Fruit fly (Drosophila melanogaster) S2 (cell line): ENCODE data around the gene Ocrl.

ENCODE experiments used
- CG8478 ChIP-seq: fragments of >200 bp; optimal IDR thresholded peaks from 2 replicates; lab custom pipeline; 2018
- CTCF ChIP-seq, 2 experiments: fragments of >200 bp; optimal IDR thresholded peaks; 2 replicates each; lab custom pipeline; 2018

Ocrl gene

DNA sequence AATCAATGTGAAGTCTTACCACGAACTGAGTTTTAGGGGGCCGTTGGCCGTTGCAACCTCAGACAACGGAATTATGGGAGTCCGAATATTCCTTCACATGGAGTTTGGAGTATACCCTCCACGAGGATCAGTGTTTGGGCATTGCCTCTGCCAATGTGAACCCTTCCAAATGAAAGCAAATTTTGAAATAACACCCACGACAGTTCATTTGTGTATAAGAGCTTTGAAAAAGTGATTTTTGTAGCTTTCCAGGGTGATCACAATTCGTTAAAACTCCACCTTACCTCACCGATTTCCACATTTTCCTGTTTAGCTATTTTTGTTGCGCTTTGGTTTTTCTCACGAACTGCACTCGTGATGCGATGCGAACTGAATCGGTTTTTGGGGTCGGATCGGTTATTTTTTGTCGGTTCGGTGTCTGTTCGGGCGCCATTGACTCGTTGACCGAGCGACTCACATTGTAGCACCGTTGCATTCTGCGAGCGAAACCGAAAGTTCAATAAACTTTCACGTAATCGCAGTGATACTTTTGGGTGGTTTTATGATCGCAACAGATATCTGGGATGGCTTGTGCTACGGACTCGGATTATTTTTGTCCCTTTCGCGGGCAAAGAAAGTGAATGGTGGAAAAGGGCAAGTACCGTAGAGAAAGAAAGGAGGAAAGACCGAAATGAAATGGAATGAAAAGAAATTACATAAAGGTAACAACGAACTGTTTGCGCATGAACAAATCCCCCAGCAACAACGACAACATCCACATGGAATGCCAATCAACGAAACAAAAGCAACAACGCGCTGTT is 47.2 kb downstream of the Ocrl start:
- TF ChIP-seq CTCF (optimal IDR thresholded peaks at IDR 0.05; lab: Kevin White, UChicago) (no peak), CG8478 (no peak)

DNA sequence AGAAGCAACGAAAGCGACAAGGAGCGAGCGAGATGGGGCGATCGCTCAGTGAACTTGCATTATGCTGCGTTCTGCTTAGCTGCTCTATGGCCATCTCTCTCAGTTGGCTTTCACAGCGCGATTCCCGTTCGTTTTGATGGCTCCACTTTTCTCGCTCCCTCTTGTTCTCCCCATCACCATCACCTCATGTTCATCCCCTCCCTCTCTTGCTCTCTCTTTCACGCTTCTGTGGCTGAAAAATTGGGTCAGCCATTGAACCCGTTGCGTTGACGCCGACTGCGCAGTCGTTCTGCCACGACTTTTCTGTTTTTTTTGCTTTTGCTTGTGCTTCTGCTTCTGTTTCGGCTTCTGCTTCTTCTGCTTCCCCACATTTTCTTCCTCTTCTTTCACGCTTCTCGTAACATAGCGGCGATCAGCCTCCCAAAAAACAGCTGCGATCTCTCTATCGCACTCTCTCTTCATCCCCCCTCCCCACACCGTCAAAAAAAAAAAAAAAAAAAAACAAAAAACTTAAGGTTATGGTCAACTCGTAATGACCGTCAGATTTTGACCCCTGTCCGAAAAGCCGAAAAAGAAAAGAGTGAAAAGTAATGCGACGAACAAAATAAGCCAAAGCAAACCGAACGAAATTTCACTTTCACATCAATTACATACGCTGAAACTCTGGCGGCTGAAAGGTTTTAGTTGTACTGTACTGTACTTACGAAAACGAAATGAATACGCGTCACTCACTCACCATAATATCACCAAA is 48.0 kb downstream of the Ocrl start:
- no peak for TF ChIP-seq CG8478
- no peak for TF ChIP-seq CTCF (optimal IDR thresholded peaks at IDR 0.05; lab: Kevin White, UChicago)

DNA sequence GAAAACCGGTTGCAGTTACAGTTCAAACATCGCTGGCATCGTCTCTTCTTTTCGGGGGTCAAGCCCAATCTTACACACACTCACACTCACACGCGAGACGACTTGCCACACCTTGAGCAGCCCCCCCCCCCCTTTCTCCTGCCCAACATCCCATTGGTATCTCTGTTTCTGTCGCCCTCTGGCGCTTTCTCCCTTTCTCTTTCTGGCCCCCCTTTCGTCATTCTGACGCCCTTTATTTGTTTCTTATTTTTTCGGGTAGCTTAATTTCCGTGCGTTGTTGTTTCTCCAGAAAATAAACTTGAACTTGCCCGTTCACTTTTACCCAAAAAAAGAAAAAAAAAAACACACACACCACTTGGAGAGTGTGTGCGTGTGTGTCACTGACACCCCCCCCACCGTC is 49.4 kb downstream of the Ocrl start:
- no peak for TF ChIP-seq CTCF (optimal IDR thresholded peaks at IDR 0.05; lab: Kevin White, UChicago)
- no peak for TF ChIP-seq CG8478

DNA sequence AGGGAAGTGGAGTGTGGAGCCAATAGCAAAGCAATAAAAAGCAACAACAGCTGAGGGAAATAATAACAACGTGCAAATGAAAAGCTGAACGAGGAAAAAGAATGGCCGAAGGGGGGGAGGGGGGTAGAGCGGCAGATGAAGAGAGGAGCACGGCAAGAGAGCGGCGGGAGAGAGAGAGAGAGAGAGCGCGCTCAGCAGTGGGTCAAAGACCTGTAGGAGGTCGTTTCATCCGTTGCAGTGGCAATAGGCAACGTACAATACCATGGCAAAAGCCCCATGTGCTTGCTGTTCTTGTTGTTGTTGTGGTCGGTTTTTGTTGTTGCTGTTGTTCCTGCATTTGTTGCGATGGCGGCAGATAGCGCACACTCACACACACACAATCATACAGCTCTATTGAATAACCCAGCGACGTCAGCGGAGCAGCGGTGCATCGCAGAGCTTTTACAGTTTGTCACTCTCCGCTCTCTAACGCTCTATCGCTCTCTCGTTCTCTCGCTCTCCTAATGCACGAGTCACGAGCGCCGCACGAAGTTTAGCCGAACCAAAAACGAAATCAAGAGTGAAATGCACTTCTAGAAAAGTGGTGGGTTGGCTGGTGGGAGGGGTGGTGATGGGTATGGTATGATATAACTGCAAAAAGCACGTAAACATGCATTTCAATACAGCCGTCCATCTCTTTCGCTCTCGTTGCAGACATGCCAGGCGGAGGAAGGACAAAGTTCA is 53.3 kb downstream of the Ocrl start:
- no peak for TF ChIP-seq CTCF (optimal IDR thresholded peaks at IDR 0.05; lab: Kevin White, UChicago)
- no peak for TF ChIP-seq CG8478
